Worm (Caenorhabditis elegans): Measurements from ENCODE around the gene pals-17.

DNA sequence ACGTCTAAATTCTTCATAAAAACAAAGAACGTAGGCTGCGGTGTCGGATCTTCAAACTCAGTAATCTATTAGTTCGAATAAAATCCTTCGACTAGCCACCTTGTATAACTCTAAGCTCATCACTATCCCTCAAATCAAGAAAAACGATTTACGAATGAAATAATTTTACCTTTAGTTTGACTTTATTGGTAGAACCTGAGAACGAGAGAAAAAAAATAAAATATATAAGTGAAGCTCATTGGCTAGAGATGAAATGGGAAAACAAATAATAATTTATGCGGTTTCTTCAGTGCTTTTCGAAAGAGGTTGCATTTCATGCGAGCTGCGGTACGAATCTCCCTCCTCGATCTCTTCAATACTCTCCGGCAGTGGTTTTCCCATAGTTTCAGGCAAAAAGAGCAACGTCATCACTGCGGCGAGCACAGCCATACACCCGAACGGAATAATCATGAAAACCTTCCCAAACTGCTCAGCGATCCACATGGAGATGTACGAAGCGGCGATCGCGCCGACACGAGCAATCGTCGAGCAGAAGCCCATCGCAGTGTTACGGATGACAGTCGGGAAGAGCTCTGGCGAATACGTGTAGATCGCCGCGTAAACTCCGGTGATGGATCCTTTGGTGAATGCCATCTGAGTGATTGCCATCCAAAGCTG, 28.2 kb upstream of the pals-17 start:
- TF ChIP-seq ceh-16 (tag; optimal IDR thresholded peaks at IDR 0.05) = peak; percentile 13
- TF ChIP-seq ztf-11 (tag; optimal IDR thresholded peaks at IDR 0.05) = no peak
- TF ChIP-seq nhr-237 (tag; optimal IDR thresholded peaks at IDR 0.05) = peak; percentile 68
- TF ChIP-seq nhr-25 (tag; optimal IDR thresholded peaks at IDR 0.05) = peak; percentile 59
- no peak for TF ChIP-seq unc-62 (GFP tag; optimal IDR thresholded peaks at IDR 0.05)

Data from whole organism, L2 larva.